Worm (Caenorhabditis elegans) whole organism, L3 larva: ENCODE measurements around the gene Y57E12AL.6.

ENCODE experiments used
- R02D3.7 ChIP-seq: fragments of 150-350 bp; optimal IDR thresholded peaks from 2 replicates; lab custom pipeline; 2014; ENCODE audit warnings: missing biosample characterization, missing genetic modification characterization
- ama-1 ChIP-seq: fragments of 150-350 bp; optimal IDR thresholded peaks from 2 replicates; lab custom pipeline; 2018
- ceh-28 ChIP-seq: fragments of 150-350 bp; optimal IDR thresholded peaks from 2 replicates; lab custom pipeline; 2014; ENCODE audit warnings: missing biosample characterization, missing genetic modification reagents, missing genetic modification characterization
- daf-12 ChIP-seq: fragments of 150-350 bp; optimal IDR thresholded peaks from 2 replicates; lab custom pipeline; 2014; ENCODE audit warnings: missing biosample characterization, missing genetic modification reagents, missing genetic modification characterization
- egl-27 ChIP-seq: sonication (generic microtip); optimal IDR thresholded peaks from 4 replicates; lab custom pipeline; 2017; ENCODE audit warnings: missing biosample characterization, missing genetic modification reagents, missing genetic modification characterization
- egl-5 ChIP-seq: fragments of 150-350 bp; optimal IDR thresholded peaks from 2 replicates; lab custom pipeline; 2017; ENCODE audit warnings: missing biosample characterization, missing genetic modification reagents, missing genetic modification characterization, inconsistent platforms
- elt-2 ChIP-seq: sonication (generic microtip); optimal IDR thresholded peaks from 2 replicates; lab custom pipeline; 2016; ENCODE audit warnings: missing genetic modification reagents, mild to moderate bottlenecking, missing genetic modification characterization, missing compliant biosample characterization
- elt-3 ChIP-seq, 3 experiments: fragments of 150-350 bp in 1 of 3; sonication (generic microtip) in 2 of 3; optimal IDR thresholded peaks; 2 replicates in 2 of 3; 4 replicates in 1 of 3; lab custom pipeline; 2014 to 2017; ENCODE audit warnings: missing biosample characterization in 3 of 3, missing genetic modification characterization in 3 of 3
- fkh-10 ChIP-seq: sonication (generic microtip); optimal IDR thresholded peaks from 2 replicates; lab custom pipeline; 2017; ENCODE audit warnings: missing biosample characterization, missing genetic modification reagents, missing genetic modification characterization
- hmg-11 ChIP-seq: sonication (generic microtip); optimal IDR thresholded peaks from 2 replicates; lab custom pipeline; 2016; ENCODE audit warnings: missing genetic modification characterization, missing compliant biosample characterization
- jun-1 ChIP-seq: fragments of 150-350 bp; optimal IDR thresholded peaks from 2 replicates; lab custom pipeline; 2014; ENCODE audit warnings: missing biosample characterization, missing genetic modification reagents, missing genetic modification characterization
- lsy-12 ChIP-seq: sonication (generic microtip); optimal IDR thresholded peaks from 2 replicates; lab custom pipeline; 2016; ENCODE audit warnings: mild to moderate bottlenecking, missing genetic modification characterization, missing compliant biosample characterization
- mdl-1 ChIP-seq: fragments of 150-350 bp; optimal IDR thresholded peaks from 2 replicates; lab custom pipeline; 2014; ENCODE audit warnings: missing biosample characterization, missing genetic modification characterization
- nfya-1 ChIP-seq: sonication (generic microtip); optimal IDR thresholded peaks from 2 replicates; lab custom pipeline; 2017; ENCODE audit warnings: missing genetic modification characterization, mild to moderate bottlenecking, missing compliant biosample characterization, antibody characterized with exemption, moderate library complexity; ENCODE audit not compliant: insufficient read depth
- nhr-11 ChIP-seq: fragments of 150-350 bp; optimal IDR thresholded peaks from 2 replicates; lab custom pipeline; 2014; ENCODE audit warnings: missing biosample characterization, missing genetic modification characterization
- nhr-23 ChIP-seq: fragments of 150-350 bp; optimal IDR thresholded peaks from 2 replicates; lab custom pipeline; 2014; ENCODE audit warnings: missing biosample characterization, missing genetic modification reagents, missing genetic modification characterization
- nhr-237 ChIP-seq: fragments of 150-350 bp; optimal IDR thresholded peaks from 2 replicates; lab custom pipeline; 2014; ENCODE audit warnings: missing biosample characterization, missing genetic modification characterization
- nhr-25 ChIP-seq: sonication (generic microtip); optimal IDR thresholded peaks from 2 replicates; lab custom pipeline; 2017; ENCODE audit warnings: missing biosample characterization, missing genetic modification characterization
- nhr-43 ChIP-seq: sonication (generic microtip); optimal IDR thresholded peaks from 2 replicates; lab custom pipeline; 2016; ENCODE audit warnings: mild to moderate bottlenecking, missing genetic modification characterization, missing compliant biosample characterization; ENCODE audit not compliant: poor library complexity, severe bottlenecking
- nhr-67 ChIP-seq: fragments of 150-350 bp; optimal IDR thresholded peaks from 2 replicates; lab custom pipeline; 2014; ENCODE audit warnings: missing biosample characterization, missing genetic modification characterization
- nhr-76 ChIP-seq: fragments of 150-350 bp; sonication (generic microtip); optimal IDR thresholded peaks from 5 replicates; lab custom pipeline; 2014; ENCODE audit warnings: missing biosample characterization, missing genetic modification characterization
- nhr-77 ChIP-seq: fragments of 150-350 bp; optimal IDR thresholded peaks from 2 replicates; lab custom pipeline; 2014; ENCODE audit warnings: missing biosample characterization, missing genetic modification characterization
- pha-4 ChIP-seq: fragments of 150-350 bp; optimal IDR thresholded peaks from 2 replicates; lab custom pipeline; 2014; ENCODE audit warnings: missing biosample characterization, missing genetic modification reagents, missing genetic modification characterization
- pqm-1 ChIP-seq: fragments of 150-350 bp; optimal IDR thresholded peaks from 2 replicates; lab custom pipeline; 2017; ENCODE audit warnings: missing biosample characterization, missing genetic modification characterization, inconsistent platforms
- snpc-4 ChIP-seq: fragments of 150-350 bp; optimal IDR thresholded peaks from 2 replicates; lab custom pipeline; 2014; ENCODE audit warnings: missing biosample characterization, missing genetic modification characterization
- ztf-11 ChIP-seq: fragments of 150-350 bp; optimal IDR thresholded peaks from 2 replicates; lab custom pipeline; 2014; ENCODE audit warnings: missing biosample characterization, missing genetic modification characterization
- ztf-4 ChIP-seq: fragments of 150-350 bp; optimal IDR thresholded peaks from 2 replicates; lab custom pipeline; 2014; ENCODE audit warnings: missing biosample characterization, missing genetic modification characterization

The Y57E12AL.6 gene

ce11 chrV:7096129-7096730 lies 36.0 kb upstream of the Y57E12AL.6 start:
- TF ChIP-seq nhr-237 (tag; lab: Kevin White, UChicago) (no peak), pqm-1 (tag; lab: Kevin White, UChicago) (peak; percentile 21), elt-2 (tag; lab: Kevin White, UChicago) (peak; percentile 27)

DNA sequence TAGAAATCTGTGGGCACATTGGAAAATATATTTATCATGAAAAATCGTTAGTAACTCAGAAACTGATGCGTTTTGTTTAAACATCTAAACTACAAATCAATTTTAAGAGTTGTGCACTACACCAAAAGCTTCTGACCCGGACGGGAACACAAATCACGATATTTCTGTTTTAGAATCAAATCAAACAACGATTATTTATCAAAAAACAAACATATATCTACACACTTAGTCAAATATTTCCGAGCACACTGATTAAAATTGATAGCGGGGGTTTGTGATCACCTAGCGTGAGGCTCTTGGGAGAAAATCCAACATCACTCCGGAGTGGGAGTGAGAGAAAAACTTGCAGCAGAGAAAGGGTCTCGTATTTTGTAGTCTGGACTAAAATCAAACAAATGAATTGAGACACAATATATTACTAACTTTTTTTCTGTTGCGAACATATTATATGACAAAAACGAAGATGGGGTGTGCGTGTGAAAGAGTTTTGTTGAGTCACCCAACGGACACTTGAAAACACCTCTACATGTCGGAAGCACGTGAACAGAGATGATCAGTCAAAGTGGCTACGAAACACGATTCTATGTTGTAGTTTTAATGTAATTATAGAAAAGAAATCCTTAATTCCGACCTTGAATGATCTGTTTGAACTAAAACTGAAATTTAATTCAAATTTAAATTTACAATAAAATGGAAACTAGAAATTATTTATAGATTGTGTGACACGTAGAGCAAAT lies 35.2 kb upstream of the Y57E12AL.6 start:
- TF ChIP-seq lsy-12 (tag; lab: Kevin White, UChicago) (no peak), elt-2 (tag; lab: Kevin White, UChicago) (peak; percentile 74), pqm-1 (tag; lab: Kevin White, UChicago) (peak; percentile 44)

DNA sequence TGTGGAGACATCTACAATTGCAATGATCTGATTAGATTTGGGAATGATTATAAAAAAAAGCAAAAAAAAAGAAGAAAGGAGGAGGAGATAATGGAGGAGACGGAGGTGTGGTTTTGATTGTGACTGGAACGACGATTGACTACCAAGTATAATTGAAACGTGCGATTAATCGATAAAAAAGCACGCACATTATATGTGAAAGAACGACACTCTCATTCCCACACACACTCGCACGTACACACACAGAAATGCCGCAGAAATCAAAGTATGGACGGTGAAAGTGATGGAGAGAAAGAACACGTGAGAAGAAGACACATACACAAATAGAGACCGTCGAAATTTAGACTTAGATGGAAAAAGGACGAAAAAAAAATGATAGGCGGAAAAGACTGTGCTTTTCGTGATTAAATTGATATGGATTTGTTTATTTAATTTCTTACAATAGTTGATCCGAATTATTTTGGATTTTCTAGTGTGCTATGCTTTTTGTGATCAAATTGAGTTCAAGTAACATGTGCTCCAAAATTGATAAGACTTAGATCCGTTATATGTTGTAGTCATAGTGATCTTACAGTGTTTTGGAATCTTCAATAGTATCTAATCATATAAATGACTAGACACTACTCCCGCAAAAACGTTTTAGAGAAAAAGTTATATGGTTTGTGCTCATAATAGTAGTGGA lies 33.6 kb upstream of the Y57E12AL.6 start, which contains the start of gene nhr-135:
Gene nhr-135, minus strand, starts transcription at position 51 of the 682 bp plus-strand sequence.
- TF ChIP-seq elt-3 (tag; optimal IDR thresholded peaks at IDR 0.05; lab: Kevin White, UChicago), result peak in 1 of 3 experiments; percentile 72
- peak; percentile 77 for TF ChIP-seq mdl-1 (tag; lab: Kevin White, UChicago)
- peak; percentile 92 for TF ChIP-seq elt-2 (tag; lab: Kevin White, UChicago)
- TF ChIP-seq nfya-1 (tag; lab: Kevin White, UChicago), result peak; percentile 40
- peak; percentile 89 for TF ChIP-seq pqm-1 (tag; lab: Kevin White, UChicago)
- peak; percentile 46 for TF ChIP-seq snpc-4 (tag; lab: Kevin White, UChicago)
- TF ChIP-seq daf-12 (tag; lab: Kevin White, UChicago), result no peak
- no peak for TF ChIP-seq ztf-11 (tag; lab: Kevin White, UChicago)
- TF ChIP-seq jun-1 (tag; lab: Kevin White, UChicago), result peak; percentile 77
- peak; percentile 27 for TF ChIP-seq nhr-43 (tag; lab: Kevin White, UChicago)
- peak; percentile 59 for TF ChIP-seq ceh-28 (tag; lab: Kevin White, UChicago)
- peak; percentile 85 for TF ChIP-seq pha-4
- peak; percentile 30 for TF ChIP-seq hmg-11 (tag; lab: Kevin White, UChicago)
- TF ChIP-seq nhr-25 (tag; lab: Kevin White, UChicago), result peak; percentile 54
- no peak for TF ChIP-seq ztf-4

DNA sequence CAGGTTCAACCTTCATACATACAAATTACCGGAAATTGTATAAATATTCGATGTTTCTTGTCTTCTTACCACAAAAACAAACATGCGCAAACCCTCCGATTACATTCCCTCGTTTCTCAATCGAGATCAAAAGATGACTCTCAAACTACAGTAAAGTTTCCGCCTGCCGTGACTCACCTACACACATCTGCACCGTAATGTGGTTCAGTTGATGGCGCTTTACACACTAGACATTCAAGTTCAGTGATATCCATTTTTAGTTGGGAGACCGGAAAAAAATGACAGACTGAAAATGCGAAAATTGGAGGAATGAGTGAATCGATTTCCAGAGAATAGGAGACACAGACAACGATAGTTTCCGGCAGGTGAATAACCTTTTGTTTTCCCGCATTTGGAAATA lies 31.0 kb upstream of the Y57E12AL.6 start, which contains the start of gene nhr-286:
Gene nhr-286, minus strand, starts transcription at position 324 of the 400 bp plus-strand sequence.
- TF ChIP-seq egl-5 (tag; lab: Kevin White, UChicago) (no peak), ama-1 (lab: Kevin White, UChicago) (peak; percentile 64)

DNA sequence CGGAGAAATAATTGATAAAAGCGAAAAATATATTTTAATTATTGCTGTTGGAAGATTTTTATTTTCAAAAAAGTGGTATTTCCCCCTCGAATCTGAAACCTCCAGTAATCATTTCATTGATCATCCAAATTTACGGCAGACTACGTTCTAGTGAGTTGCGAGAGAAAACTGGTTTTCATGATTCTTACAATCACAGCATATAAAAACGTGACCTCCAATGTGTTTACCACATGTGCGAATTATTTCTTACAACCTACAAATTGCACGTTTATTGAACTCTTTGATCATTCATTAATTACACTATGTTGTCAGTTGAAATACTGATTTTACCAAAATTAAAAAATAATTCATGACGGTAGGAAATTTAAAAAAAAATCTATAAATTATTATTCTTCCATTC lies 28.9 kb upstream of the Y57E12AL.6 start:
- TF ChIP-seq nhr-25 (tag; lab: Kevin White, UChicago) (peak; percentile 76), nhr-23 (tag; lab: Kevin White, UChicago) (peak; percentile 33), nhr-43 (tag; lab: Kevin White, UChicago) (peak; percentile 73), fkh-10 (no peak), pha-4 (peak; percentile 12), elt-2 (tag; lab: Kevin White, UChicago) (no peak), ceh-28 (tag; lab: Kevin White, UChicago) (no peak), nhr-67 (tag; lab: Kevin White, UChicago) (no peak), pqm-1 (tag; lab: Kevin White, UChicago) (peak; percentile 36), nhr-76 (tag; lab: Kevin White, UChicago) (no peak)

DNA sequence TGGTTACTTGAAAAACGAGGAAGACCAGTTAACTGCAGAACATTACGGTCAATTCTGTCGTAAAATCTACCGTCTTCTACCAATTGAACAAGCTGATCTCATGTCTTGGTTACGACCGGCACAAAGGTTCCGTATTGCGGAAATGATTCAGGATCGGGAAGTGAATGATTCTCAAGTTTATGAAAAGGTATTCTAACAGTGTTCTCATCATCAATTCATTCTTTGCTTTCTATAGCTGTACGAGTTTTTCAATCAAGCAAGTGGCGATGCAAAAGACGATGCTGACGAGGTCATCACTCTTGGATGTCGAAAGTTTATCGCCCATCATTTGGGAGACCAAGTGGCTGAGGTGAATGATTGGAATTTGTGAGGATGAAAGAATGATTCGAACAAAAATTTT lies 27.1 kb upstream of the Y57E12AL.6 start:
- TF ChIP-seq daf-12 (tag; lab: Kevin White, UChicago) (no peak), nhr-67 (tag; lab: Kevin White, UChicago) (no peak), pqm-1 (tag; lab: Kevin White, UChicago) (no peak), nhr-77 (no peak), nhr-11 (tag; lab: Kevin White, UChicago) (no peak), R02D3.7 (tag; lab: Kevin White, UChicago) (no peak), egl-27 (tag; lab: Kevin White, UChicago) (no peak), fkh-10 (no peak), lsy-12 (tag; lab: Kevin White, UChicago) (no peak), elt-3 (tag; optimal IDR thresholded peaks at IDR 0.05; lab: Kevin White, UChicago) (no peak), nhr-76 (tag; lab: Kevin White, UChicago) (no peak)
